Fruit fly (Drosophila melanogaster) Kc167 (cell line): ENCODE results near the gene CG15170.

ENCODE experiments used
- Myc ChIP-seq: fragments of >200 bp; optimal IDR thresholded peaks from 2 replicates; lab custom pipeline; 2017; ENCODE audit warnings: missing external identifiers
- Sin3A ChIP-seq: fragments of >200 bp; optimal IDR thresholded peaks from 2 replicates; lab custom pipeline; 2018; ENCODE audit warnings: missing external identifiers
- h ChIP-seq: fragments of >200 bp; optimal IDR thresholded peaks from 3 replicates; lab custom pipeline; 2018; ENCODE audit warnings: missing external identifiers
- insv ChIP-seq: fragments of >200 bp; optimal IDR thresholded peaks from 3 replicates; lab custom pipeline; 2018; ENCODE audit warnings: missing external identifiers
- psq ChIP-seq: fragments of >200 bp; optimal IDR thresholded peaks from 2 replicates; lab custom pipeline; 2017; ENCODE audit warnings: missing external identifiers
- ttk ChIP-seq: sonication (Bioruptor generic); optimal IDR thresholded peaks from 2 replicates; lab custom pipeline; 2017; ENCODE audit warnings: missing external identifiers

The CG15170 gene

dm6 chr2L:19010566-19010965 lies 20.5 kb upstream of the CG15170 start, which contains the start of gene robl37BC:
Gene robl37BC (plus strand): TSS chr2L:19010866.
- TF ChIP-seq ttk (lab: Kevin White, UChicago) (no peak), insv (lab: Kevin White, UChicago) (no peak), Sin3A (no peak), h (lab: Kevin White, UChicago) (no peak), psq (lab: Kevin White, UChicago) (no peak), Myc (lab: Kevin White, UChicago) (no peak)

dm6 chr2L:19010037-19010436 lies 20.0 kb upstream of the CG15170 start:
- no peak for TF ChIP-seq insv (lab: Kevin White, UChicago)
- TF ChIP-seq ttk (lab: Kevin White, UChicago), result no peak
- TF ChIP-seq Myc (lab: Kevin White, UChicago), result no peak
- no peak for TF ChIP-seq h (lab: Kevin White, UChicago)
- no peak for TF ChIP-seq Sin3A
- no peak for TF ChIP-seq psq (lab: Kevin White, UChicago)

dm6 chr2L:19009130-19009529 lies 19.1 kb upstream of the CG15170 start, which contains the start of gene RpL30:
Gene RpL30 (minus strand): TSS chr2L:19009306.
- no peak for TF ChIP-seq Sin3A

- TF ChIP-seq ttk (lab: Kevin White, UChicago) (no peak), psq (lab: Kevin White, UChicago) (no peak), Myc (lab: Kevin White, UChicago) (no peak), h (lab: Kevin White, UChicago) (no peak), insv (lab: Kevin White, UChicago) (no peak), Sin3A (no peak)
These were observed 12.9 kb upstream of the CG15170 start, which contains the start of gene CG31793 for dm6 chr2L:19002959-19003371. Gene CG31793 (plus strand): TSS chr2L:19003367.

- TF ChIP-seq Myc (lab: Kevin White, UChicago), result no peak
- no peak for TF ChIP-seq insv (lab: Kevin White, UChicago)
- no peak for TF ChIP-seq h (lab: Kevin White, UChicago)
- TF ChIP-seq ttk (lab: Kevin White, UChicago), result no peak
- no peak for TF ChIP-seq Sin3A
- no peak for TF ChIP-seq psq (lab: Kevin White, UChicago)
These were observed 12.4 kb upstream of the CG15170 start for dm6 chr2L:19002468-19002867.

- TF ChIP-seq Myc (lab: Kevin White, UChicago), result no peak
These were observed 7.1 kb upstream of the CG15170 start, which contains the start of gene CG31792 for dm6 chr2L:18997148-18997547. Gene CG31792 (plus strand): TSS chr2L:18997448.

dm6 chr2L:18995660-18996417 lies 5.8 kb upstream of the CG15170 start, which contains the start of gene CG10650:
Gene CG10650 (minus strand): TSS chr2L:18995934.
- TF ChIP-seq psq (lab: Kevin White, UChicago) (no peak), Sin3A (no peak), h (lab: Kevin White, UChicago) (no peak)

dm6 chr2L:18992196-18992595 lies 2.2 kb upstream of the CG15170 start, which contains the start of gene CG46465:
Gene CG46465 (plus strand): TSS chr2L:18992496.
- TF ChIP-seq insv (lab: Kevin White, UChicago) (no peak), ttk (lab: Kevin White, UChicago) (no peak), h (lab: Kevin White, UChicago) (no peak), psq (lab: Kevin White, UChicago) (no peak), Myc (lab: Kevin White, UChicago) (no peak), Sin3A (no peak)

- TF ChIP-seq Sin3A (no peak), insv (lab: Kevin White, UChicago) (no peak), h (lab: Kevin White, UChicago) (no peak), ttk (lab: Kevin White, UChicago) (no peak), psq (lab: Kevin White, UChicago) (no peak), Myc (lab: Kevin White, UChicago) (no peak)
These were observed 687 bp upstream of the CG15170 start, which contains the start of gene CG15169 for dm6 chr2L:18990720-18991119. Gene CG15169 (plus strand): TSS chr2L:18991020.

dm6 chr2L:18987078-18987895 lies 2.7 kb downstream of the CG15170 start, which contains the start of the genes Swip-1 and EMC5:
Gene Swip-1 (minus strand): TSS chr2L:18987280.
Gene EMC5 (plus strand): TSS chr2L:18987707.
- TF ChIP-seq h (lab: Kevin White, UChicago) (no peak), Sin3A (no peak), Myc (lab: Kevin White, UChicago) (no peak), psq (lab: Kevin White, UChicago) (no peak), ttk (lab: Kevin White, UChicago) (no peak), insv (lab: Kevin White, UChicago) (no peak)

- TF ChIP-seq insv (lab: Kevin White, UChicago) (no peak), Sin3A (no peak), ttk (lab: Kevin White, UChicago) (peak; percentile 92), psq (lab: Kevin White, UChicago) (no peak), Myc (lab: Kevin White, UChicago) (no peak), h (lab: Kevin White, UChicago) (no peak)
These were observed 3.9 kb downstream of the CG15170 start for dm6 chr2L:18986125-18986498.
